Fruit fly (Drosophila melanogaster) whole organism, embryonic: Measurements from ENCODE around the gene Rab18.

ENCODE experiments used
- Bdp1 ChIP-seq: fragments of 200-800 bp; sonication (Bioruptor generic); optimal IDR thresholded peaks from 3 replicates; lab custom pipeline; 2016; ENCODE audit warnings: missing biosample characterization, missing genetic modification characterization
- CG10147 ChIP-seq: fragments of 200-800 bp; sonication (Bioruptor generic); optimal IDR thresholded peaks from 2 replicates; lab custom pipeline; 2019; ENCODE audit warnings: missing biosample characterization, mild to moderate bottlenecking, missing genetic modification characterization, moderate library complexity
- CG10321 ChIP-seq: fragments of 200-800 bp; sonication (Bioruptor generic); IDR thresholded peaks from 2 replicates; pipeline ENCODE4 v1.3.6; 2022; ENCODE audit warnings: missing biosample characterization, missing genetic modification characterization
- CG10979 ChIP-seq: fragments of 200-800 bp; sonication (Bioruptor generic); optimal IDR thresholded peaks from 2 replicates; lab custom pipeline; 2018; ENCODE audit warnings: missing biosample characterization, mild to moderate bottlenecking, missing genetic modification characterization, moderate library complexity
- CG11093 ChIP-seq: fragments of 200-800 bp; sonication (Bioruptor generic); IDR thresholded peaks from 3 replicates; pipeline ENCODE4 v1.3.6; 2022; ENCODE audit warnings: missing biosample characterization, missing genetic modification characterization
- CG11247 ChIP-seq: fragments of 200-800 bp; sonication (Bioruptor generic); IDR thresholded peaks from 2 replicates; pipeline ENCODE4 v1.3.6; 2022; ENCODE audit warnings: missing biosample characterization, missing genetic modification characterization
- CG11504 ChIP-seq: fragments of 200-800 bp; sonication (Bioruptor generic); optimal IDR thresholded peaks from 3 replicates; lab custom pipeline; 2019; ENCODE audit warnings: missing biosample characterization, mild to moderate bottlenecking, missing genetic modification characterization, moderate library complexity
- CG11695 ChIP-seq: fragments of 200-800 bp; sonication (Bioruptor generic); IDR thresholded peaks from 3 replicates; pipeline ENCODE4 v1.3.6; 2022; ENCODE audit warnings: missing biosample characterization, missing genetic modification characterization
- CG12299 ChIP-seq: fragments of 200-800 bp; sonication (Bioruptor generic); optimal IDR thresholded peaks from 2 replicates; lab custom pipeline; 2018; ENCODE audit warnings: missing biosample characterization, mild to moderate bottlenecking, missing genetic modification characterization
- CG1233 ChIP-seq: fragments of 200-800 bp; sonication (Bioruptor generic); optimal IDR thresholded peaks from 4 replicates; lab custom pipeline; 2018; ENCODE audit warnings: missing biosample characterization, mild to moderate bottlenecking, missing genetic modification characterization
- CG13287 ChIP-seq: fragments of 200-800 bp; sonication (Bioruptor generic); IDR thresholded peaks from 2 replicates; pipeline ENCODE4 v1.3.6; 2022; ENCODE audit warnings: missing biosample characterization, missing genetic modification characterization; ENCODE audit not compliant: partially characterized antibody
- CG1603 ChIP-seq: fragments of 200-800 bp; sonication (Bioruptor generic); optimal IDR thresholded peaks from 2 replicates; lab custom pipeline; 2019; ENCODE audit warnings: missing biosample characterization, mild to moderate bottlenecking, missing genetic modification characterization, moderate library complexity
- CG16863 ChIP-seq: fragments of 200-800 bp; sonication (Bioruptor generic); optimal IDR thresholded peaks from 3 replicates; lab custom pipeline; 2016; ENCODE audit warnings: missing biosample characterization, missing genetic modification characterization
- CG17359 ChIP-seq: fragments of 200-800 bp; sonication (Bioruptor generic); optimal IDR thresholded peaks from 3 replicates; lab custom pipeline; 2018; ENCODE audit warnings: missing biosample characterization, mild to moderate bottlenecking, missing genetic modification characterization, moderate library complexity
- CG17385 ChIP-seq: fragments of 200-800 bp; sonication (Bioruptor generic); optimal IDR thresholded peaks from 3 replicates; lab custom pipeline; 2018; ENCODE audit warnings: missing biosample characterization, mild to moderate bottlenecking, missing genetic modification characterization
- CG17829 ChIP-seq: fragments of 200-800 bp; optimal IDR thresholded peaks from 2 replicates; lab custom pipeline; 2019; ENCODE audit warnings: missing biosample characterization, mild to moderate bottlenecking, missing genetic modification characterization, moderate library complexity
- CG18262 ChIP-seq: fragments of 200-800 bp; optimal IDR thresholded peaks from 3 replicates; lab custom pipeline; 2019; ENCODE audit warnings: missing biosample characterization, mild to moderate bottlenecking, missing genetic modification characterization, moderate library complexity
- CG1832 ChIP-seq: fragments of 200-800 bp; sonication (Bioruptor generic); optimal IDR thresholded peaks from 2 replicates; lab custom pipeline; 2017; ENCODE audit warnings: missing biosample characterization, mild to moderate bottlenecking, missing genetic modification characterization, inconsistent platforms
- CG2116 ChIP-seq: fragments of 200-800 bp; sonication (Bioruptor generic); optimal IDR thresholded peaks from 3 replicates; lab custom pipeline; 2018; ENCODE audit warnings: missing biosample characterization, mild to moderate bottlenecking, missing genetic modification characterization
- CG3163 ChIP-seq: fragments of 200-800 bp; sonication (Bioruptor generic); optimal IDR thresholded peaks from 3 replicates; lab custom pipeline; 2016; ENCODE audit warnings: missing biosample characterization, missing genetic modification characterization
- CG32772 ChIP-seq: fragments of 200-800 bp; sonication (Bioruptor generic); IDR thresholded peaks from 2 replicates; pipeline ENCODE4 v1.3.6; 2022; ENCODE audit warnings: missing biosample characterization, missing genetic modification characterization
- CG34422 ChIP-seq: fragments of 200-800 bp; sonication (Bioruptor generic); IDR thresholded peaks from 3 replicates; pipeline ENCODE4 v1.3.6; 2022; ENCODE audit warnings: missing biosample characterization, missing genetic modification characterization
- CG4854 ChIP-seq: fragments of 200-800 bp; sonication (Bioruptor generic); optimal IDR thresholded peaks from 2 replicates; lab custom pipeline; 2016; ENCODE audit warnings: missing biosample characterization, missing genetic modification characterization, inconsistent platforms
- CG7745 ChIP-seq: fragments of 200-800 bp; sonication (Bioruptor generic); optimal IDR thresholded peaks from 2 replicates; lab custom pipeline; 2018; ENCODE audit warnings: missing biosample characterization, mild to moderate bottlenecking, missing genetic modification characterization, moderate library complexity
- CG9215 ChIP-seq: fragments of 200-800 bp; sonication (Bioruptor generic); IDR thresholded peaks from 2 replicates; pipeline ENCODE4 v1.3.6; 2022; ENCODE audit warnings: missing biosample characterization, missing genetic modification characterization
- MTF-1 ChIP-seq: fragments of 200-800 bp; sonication (Bioruptor generic); optimal IDR thresholded peaks from 2 replicates; lab custom pipeline; 2018; ENCODE audit warnings: missing biosample characterization, mild to moderate bottlenecking, missing genetic modification characterization, borderline replicate concordance
- Mes4 ChIP-seq: fragments of 200-800 bp; sonication (Bioruptor generic); optimal IDR thresholded peaks from 2 replicates; lab custom pipeline; 2016; ENCODE audit warnings: missing biosample characterization, missing genetic modification characterization
- NK7.1 ChIP-seq: fragments of 200-800 bp; sonication (Bioruptor generic); optimal IDR thresholded peaks from 3 replicates; lab custom pipeline; 2016; ENCODE audit warnings: missing biosample characterization, missing genetic modification characterization
- Ptx1 ChIP-seq: fragments of 200-800 bp; sonication (Bioruptor generic); IDR thresholded peaks from 2 replicates; pipeline ENCODE4 v1.3.6; 2022; ENCODE audit warnings: missing biosample characterization, missing genetic modification characterization
- Ravus ChIP-seq: fragments of 200-800 bp; sonication (Bioruptor generic); IDR thresholded peaks from 2 replicates; pipeline ENCODE4 v1.3.6; 2022; ENCODE audit warnings: missing biosample characterization, missing genetic modification characterization
- Rfx ChIP-seq: fragments of 200-800 bp; sonication (Bioruptor generic); IDR thresholded peaks from 2 replicates; pipeline ENCODE4 v1.3.6; 2022; ENCODE audit warnings: missing biosample characterization, missing genetic modification characterization
- Sox100B ChIP-seq: fragments of 200-800 bp; sonication (Bioruptor generic); optimal IDR thresholded peaks from 3 replicates; lab custom pipeline; 2018; ENCODE audit warnings: missing biosample characterization, mild to moderate bottlenecking, missing genetic modification characterization
- Tbp ChIP-seq: fragments of >200 bp; optimal IDR thresholded peaks from 2 replicates; lab custom pipeline; 2018; ENCODE audit warnings: missing biosample characterization, missing genetic modification characterization
- Xbp1 ChIP-seq: fragments of 200-800 bp; sonication (Bioruptor generic); optimal IDR thresholded peaks from 3 replicates; lab custom pipeline; 2016; ENCODE audit warnings: missing biosample characterization, mild to moderate bottlenecking, missing genetic modification characterization
- Xrp1 ChIP-seq: fragments of 200-800 bp; sonication (Bioruptor generic); IDR thresholded peaks from 2 replicates; pipeline ENCODE4 v1.3.6; 2022; ENCODE audit warnings: missing biosample characterization, missing genetic modification characterization
- aop ChIP-seq: fragments of 200-800 bp; sonication (Bioruptor generic); IDR thresholded peaks from 2 replicates; pipeline ENCODE4 v1.3.6; 2022; ENCODE audit warnings: missing biosample characterization, missing genetic modification characterization
- chn ChIP-seq: fragments of 200-800 bp; sonication (Bioruptor generic); optimal IDR thresholded peaks from 2 replicates; lab custom pipeline; 2016; ENCODE audit warnings: missing biosample characterization, missing genetic modification characterization
- dan ChIP-seq: fragments of 200-800 bp; sonication (Bioruptor generic); IDR thresholded peaks from 2 replicates; pipeline ENCODE4 v1.3.6; 2022; ENCODE audit warnings: missing biosample characterization, missing genetic modification characterization
- gce ChIP-seq: fragments of 200-800 bp; sonication (Bioruptor generic); IDR thresholded peaks from 3 replicates; pipeline ENCODE4 v1.3.6; 2022; ENCODE audit warnings: missing biosample characterization, missing genetic modification characterization
- gsb-n ChIP-seq: fragments of 200-800 bp; sonication (Bioruptor generic); optimal IDR thresholded peaks from 3 replicates; lab custom pipeline; 2018; ENCODE audit warnings: missing biosample characterization, mild to moderate bottlenecking, missing genetic modification characterization
- her ChIP-seq: fragments of 200-800 bp; sonication (Bioruptor generic); optimal IDR thresholded peaks from 2 replicates; lab custom pipeline; 2016; ENCODE audit warnings: missing biosample characterization, missing genetic modification characterization
- lola ChIP-seq, 3 experiments: fragments of >200 bp in 2 of 3; fragments of 200-800 bp in 1 of 3; sonication (Bioruptor generic) in 1 of 3; optimal IDR thresholded peaks; 2 replicates each; lab custom pipeline; 2017 to 2019; ENCODE audit warnings: missing biosample characterization in 3 of 3, missing genetic modification characterization in 3 of 3, mild to moderate bottlenecking in 1 of 3, moderate library complexity in 1 of 3
- mld ChIP-seq: fragments of 200-800 bp; sonication (Bioruptor generic); IDR thresholded peaks from 3 replicates; pipeline ENCODE4 v1.3.6; 2022; ENCODE audit warnings: missing biosample characterization, missing genetic modification characterization; ENCODE audit not compliant: partially characterized antibody
- oc ChIP-seq: fragments of 200-800 bp; sonication (Bioruptor generic); optimal IDR thresholded peaks from 2 replicates; lab custom pipeline; 2018; ENCODE audit warnings: missing biosample characterization, mild to moderate bottlenecking, missing genetic modification characterization, moderate library complexity
- onecut ChIP-seq: fragments of 200-800 bp; sonication (Bioruptor generic); IDR thresholded peaks from 2 replicates; pipeline ENCODE4 v1.3.6; 2022; ENCODE audit warnings: missing biosample characterization, missing genetic modification characterization
- seq ChIP-seq: fragments of 200-800 bp; sonication (Bioruptor generic); IDR thresholded peaks from 2 replicates; pipeline ENCODE4 v1.3.6; 2022; ENCODE audit warnings: missing biosample characterization, missing genetic modification characterization
- slp2 ChIP-seq: fragments of 200-800 bp; sonication (Bioruptor generic); optimal IDR thresholded peaks from 2 replicates; lab custom pipeline; 2016; ENCODE audit warnings: missing biosample characterization, missing genetic modification characterization
- so ChIP-seq: fragments of 200-800 bp; sonication (Bioruptor generic); IDR thresholded peaks from 3 replicates; pipeline ENCODE4 v1.3.6; 2022; ENCODE audit warnings: missing biosample characterization, missing genetic modification characterization
- stc ChIP-seq: fragments of 200-800 bp; sonication (Bioruptor generic); IDR thresholded peaks from 2 replicates; pipeline ENCODE4 v1.3.6; 2022; ENCODE audit warnings: missing biosample characterization, missing genetic modification characterization

Rab18 gene

dm6 chrX:5672243-5673051 lies 835 bp upstream of the Rab18 start, which contains the start of gene RpL35 (continued):
- TF ChIP-seq CG9215 (no peak), CG34422 (GFP tag; lab: Robert Waterston, UW) (peak; percentile 47; the same call in 1 of the 3 replicates), CG11695 (GFP tag; lab: Robert Waterston, UW) (0 out of 3 replicates have a peak, but pooled peaks have one; percentile 23), aop (GFP tag; lab: Robert Waterston, UW) (0 out of 2 replicates have a peak, but pooled peaks have one; percentile 41), dan (no peak), CG17385 (peak; percentile 96), Rfx (GFP tag; lab: Robert Waterston, UW) (peak; percentile 37; the same call in 1 of the 2 replicates), Xrp1 (peak; percentile 23; the same call in 1 of the 2 replicates), Bdp1 (GFP tag; lab: Kevin White, UChicago) (no peak), CG1832 (GFP tag; lab: Kevin White, UChicago) (no peak), CG16863 (peak; percentile 3), CG1603 (tag; lab: Kevin White, UChicago) (peak; percentile 55), CG18262 (peak; percentile 36), CG12299 (tag; lab: Kevin White, UChicago) (no peak), CG3163 (peak; percentile 31), CG32772 (no peak), CG10979 (peak; percentile 18), slp2 (GFP tag; lab: Kevin White, UChicago) (no peak), chn (GFP tag; lab: Kevin White, UChicago) (peak; percentile 27), CG11247 (peak; percentile 27; the same call in 1 of the 2 replicates), Mes4 (GFP tag; lab: Kevin White, UChicago) (peak; percentile 37), lola (GFP tag; optimal IDR thresholded peaks at IDR 0.05; lab: Kevin White, UChicago) (no peak), gce (no peak), Xbp1 (peak; percentile 12), CG10321 (GFP tag; lab: Robert Waterston, UW) (no peak), CG13287 (peak; percentile 53; the same call in 1 of the 2 replicates), onecut (no peak), CG7745 (tag; lab: Kevin White, UChicago) (no peak), CG4854 (GFP tag; lab: Kevin White, UChicago) (peak; percentile 29), her (GFP tag; lab: Kevin White, UChicago) (peak; percentile 50), NK7.1 (GFP tag; lab: Kevin White, UChicago) (peak; percentile 37), so (GFP tag; lab: Robert Waterston, UW) (no peak), CG17829 (peak; percentile 17), MTF-1 (peak; percentile 65), Ravus (GFP tag; lab: Robert Waterston, UW) (no peak), CG1233 (peak; percentile 38), Sox100B (no peak), oc (tag; lab: Kevin White, UChicago) (no peak), seq (GFP tag; lab: Robert Waterston, UW) (no peak), CG10147 (peak; percentile 14), CG11093 (no peak), CG11504 (tag; lab: Kevin White, UChicago) (no peak), CG17359 (tag; lab: Kevin White, UChicago) (peak; percentile 37), CG2116 (GFP tag; lab: Kevin White, UChicago) (peak; percentile 55), Ptx1 (GFP tag; lab: Robert Waterston, UW) (peak; percentile 29; the same call in 1 of the 2 replicates), Tbp (GFP tag; lab: Kevin White, UChicago) (no peak), gsb-n (tag; lab: Kevin White, UChicago) (peak; percentile 25), mld (GFP tag; lab: Robert Waterston, UW) (no peak), stc (GFP tag; lab: Robert Waterston, UW) (no peak)
